Worm (Caenorhabditis elegans): ENCODE measurements around the gene ttbk-2.1.
"Not testable (repeated sequence)": the region's sequence is repeated elsewhere in the genome, so short reads cannot be mapped to it uniquely, and the experiment has no call there.

The ttbk-2.1 gene

ce11 chrIV:5288932-5289331 is 30.4 kb downstream of the ttbk-2.1 start:
- TF ChIP-seq dmd-6 (GFP tag; IDR thresholded peaks at IDR 0.05) (no peak), arid-1 (GFP tag; conservative IDR thresholded peaks at IDR 0.05) (no peak), tag-97 (GFP tag; IDR thresholded peaks at IDR 0.05) (no peak), T26A8.4 (GFP tag; IDR thresholded peaks at IDR 0.05) (no peak), mxl-2 (GFP tag; conservative IDR thresholded peaks at IDR 0.05) (no peak), cey-2 (tag; optimal IDR thresholded peaks at IDR 0.05; ENCODE audit: borderline replicate concordance, insufficient read depth) (no peak), hlh-11 (tag; optimal IDR thresholded peaks at IDR 0.05) (no peak)

- TF ChIP-seq spr-1 (tag; optimal IDR thresholded peaks at IDR 0.05) (no peak), tag-97 (GFP tag; IDR thresholded peaks at IDR 0.05) (no peak), T26A8.4 (GFP tag; IDR thresholded peaks at IDR 0.05) (no peak), mdl-1 (tag; optimal IDR thresholded peaks at IDR 0.05) (no peak), pha-4 (GFP tag; IDR thresholded peaks at IDR 0.05) (no peak), pha-4 (tag; optimal IDR thresholded peaks at IDR 0.05) (no peak)
Observed at ce11 chrIV:5290547-5290946, 32.1 kb downstream of the ttbk-2.1 start, which contains the start of gene nlp-47. Gene nlp-47 (plus strand): TSS chrIV:5290847.

ce11 chrIV:5291207-5291606 is 32.7 kb downstream of the ttbk-2.1 start:
- peak in 1 of 2 experiments; percentile 90 for TF ChIP-seq unc-62 (GFP tag; optimal IDR thresholded peaks at IDR 0.05 in 1 of 2)
- TF ChIP-seq unc-62 (tag; optimal IDR thresholded peaks at IDR 0.05): no peak
- peak; percentile 56 for TF ChIP-seq aha-1 (tag)
- TF ChIP-seq dpl-1 (GFP tag; optimal IDR thresholded peaks at IDR 0.05): no peak

- no peak for TF ChIP-seq aly-2 (tag; optimal IDR thresholded peaks at IDR 0.05)
- TF ChIP-seq unc-62 (GFP tag; optimal IDR thresholded peaks at IDR 0.05 in 1 of 2): no peak
- TF ChIP-seq unc-62 (tag; optimal IDR thresholded peaks at IDR 0.05): no peak
- TF ChIP-seq T20F7.1 (GFP tag; optimal IDR thresholded peaks at IDR 0.05): no peak
- no peak for TF ChIP-seq duxl-1 (tag; optimal IDR thresholded peaks at IDR 0.05; ENCODE audit: poor library complexity)
- TF ChIP-seq nhr-42 (GFP tag; IDR thresholded peaks at IDR 0.05): no peak
- TF ChIP-seq tra-1 (GFP tag; IDR thresholded peaks at IDR 0.05): no peak
- TF ChIP-seq lin-1 (GFP tag; IDR thresholded peaks at IDR 0.05): no peak
- no peak for TF ChIP-seq ceh-32 (tag; optimal IDR thresholded peaks at IDR 0.05; ENCODE audit: poor library complexity)
Observed at ce11 chrIV:5294467-5294866, 36.0 kb downstream of the ttbk-2.1 start.

- TF ChIP-seq zag-1 (tag; optimal IDR thresholded peaks at IDR 0.05); mdt-29 (GFP tag; IDR thresholded peaks at IDR 0.05); php-3 (GFP tag; IDR thresholded peaks at IDR 0.05): not testable (repeated sequence)
Observed at ce11 chrIV:5295240-5295639, 36.8 kb downstream of the ttbk-2.1 start, which contains the start of gene msp-51. Gene msp-51 (minus strand): TSS chrIV:5295340.

ce11 chrIV:5297436-5298012 is 39.0 kb downstream of the ttbk-2.1 start, which contains the start of the genes ZK354.6 and msp-113:
Gene ZK354.6 (minus strand): TSS chrIV:5297536.
Gene msp-113 (plus strand): TSS chrIV:5297962.
- TF ChIP-seq zip-2 (tag; optimal IDR thresholded peaks at IDR 0.05) (no peak), unc-62 (GFP tag; optimal IDR thresholded peaks at IDR 0.05 in 1 of 2) (peak in 1 of 2 experiments; percentile 27), unc-62 (tag; optimal IDR thresholded peaks at IDR 0.05) (no peak)

ce11 chrIV:5303030-5303429 is 44.5 kb downstream of the ttbk-2.1 start, which contains the start of gene ZK354.7:
Gene ZK354.7 (minus strand): TSS chrIV:5303130.
- no peak for TF ChIP-seq skn-1 (tag; optimal IDR thresholded peaks at IDR 0.05)
- TF ChIP-seq unc-39 (tag; optimal IDR thresholded peaks at IDR 0.05): no peak
- TF ChIP-seq saeg-2 (GFP tag; IDR thresholded peaks at IDR 0.05): no peak
- peak; percentile 13 for TF ChIP-seq aha-1 (tag)
- no peak for TF ChIP-seq nhr-76 (tag; optimal IDR thresholded peaks at IDR 0.05)
- TF ChIP-seq daf-8 (GFP tag; IDR thresholded peaks at IDR 0.05): no peak
- TF ChIP-seq nhr-42 (GFP tag; IDR thresholded peaks at IDR 0.05): no peak
- TF ChIP-seq lir-3 (tag; optimal IDR thresholded peaks at IDR 0.05): no peak

Data from whole organism, L4 larva.